Worm (Caenorhabditis elegans): ENCODE data around the gene C10A4.4.

- no peak for TF ChIP-seq C17E4.6 (GFP tag; IDR thresholded peaks at IDR 0.05)
- TF ChIP-seq lin-54 (GFP tag; optimal IDR thresholded peaks at IDR 0.05): no peak
- TF ChIP-seq Y53G8AR.9 (GFP tag; conservative IDR thresholded peaks at IDR 0.05): no peak
- TF ChIP-seq mel-28 (tag; optimal IDR thresholded peaks at IDR 0.05; ENCODE audit: borderline replicate concordance): no peak
Measured at ce11 chrX:7409935-7410334, 9.0 kb downstream of the C10A4.4 start, which contains the start of gene C10A4.2.

Measured in whole organism, young adult.